Worm (Caenorhabditis elegans) whole organism, L4 larva: ENCODE data around the gene R05H5.4.

Source experiments
- D1046.2 ChIP-seq: fragments of 200-800 bp; sonication (Bioruptor generic); IDR thresholded peaks from 2 replicates; pipeline ENCODE4 v1.3.6; 2022; ENCODE audit warnings: missing genetic modification characterization, missing compliant biosample characterization
- F26F4.8 ChIP-seq: fragments of 200-800 bp; sonication (Bioruptor generic); conservative IDR thresholded peaks from 2 replicates; pipeline ENCODE4 v1.3.6; 2022; ENCODE audit warnings: missing genetic modification characterization, missing compliant biosample characterization
- F37D6.2 ChIP-seq: sonication (generic microtip); optimal IDR thresholded peaks from 2 replicates; lab custom pipeline; 2016; ENCODE audit warnings: mild to moderate bottlenecking, missing genetic modification characterization, missing compliant biosample characterization
- R02D3.7 ChIP-seq: fragments of 150-350 bp; sonication (generic microtip); optimal IDR thresholded peaks from 3 replicates; lab custom pipeline; 2014; ENCODE audit warnings: missing biosample characterization, missing genetic modification characterization
- T20F7.1 ChIP-seq: fragments of 200-800 bp; sonication (Bioruptor generic); optimal IDR thresholded peaks from 2 replicates; lab custom pipeline; 2018; ENCODE audit warnings: mild to moderate bottlenecking, missing genetic modification characterization, missing compliant biosample characterization
- Y105C5A.15 ChIP-seq: fragments of 200-800 bp; sonication (Bioruptor generic); IDR thresholded peaks from 2 replicates; pipeline ENCODE4 v1.3.6; 2022; ENCODE audit warnings: missing genetic modification characterization, missing compliant biosample characterization
- Y5F2A.4 ChIP-seq: fragments of 200-800 bp; sonication (Bioruptor generic); optimal IDR thresholded peaks from 2 replicates; lab custom pipeline; 2018; ENCODE audit warnings: mild to moderate bottlenecking, missing genetic modification characterization, missing compliant biosample characterization
- ZK546.5 ChIP-seq, 2 experiments: sonication (generic microtip); optimal IDR thresholded peaks; 2 replicates each; lab custom pipeline; 2017; ENCODE audit warnings: missing biosample characterization in 2 of 2, missing genetic modification characterization in 2 of 2
- aly-2 ChIP-seq: sonication (generic microtip); optimal IDR thresholded peaks from 2 replicates; lab custom pipeline; 2018; ENCODE audit warnings: missing biosample characterization, missing genetic modification characterization
- attf-4 ChIP-seq: sonication (generic microtip); optimal IDR thresholded peaks from 3 replicates; lab custom pipeline; 2017; ENCODE audit warnings: missing biosample characterization, missing genetic modification characterization
- ceh-20 ChIP-seq: fragments of 200-800 bp; sonication (Bioruptor generic); IDR thresholded peaks from 2 replicates; pipeline ENCODE4 v1.3.6; 2022; ENCODE audit warnings: missing genetic modification reagents, missing genetic modification characterization, missing compliant biosample characterization
- ces-1 ChIP-seq: fragments of 150-350 bp; sonication (generic microtip); optimal IDR thresholded peaks from 4 replicates; lab custom pipeline; 2014; ENCODE audit warnings: missing biosample characterization, missing genetic modification reagents, missing genetic modification characterization
- daf-16 ChIP-seq, 3 experiments: sonication (generic microtip); optimal IDR thresholded peaks; 2 replicates each; lab custom pipeline; 2016 to 2017; ENCODE audit warnings: missing genetic modification characterization in 3 of 3, missing genetic modification reagents in 3 of 3, mild to moderate bottlenecking in 2 of 3, missing compliant biosample characterization in 2 of 3, missing biosample characterization in 1 of 3, moderate library complexity in 1 of 3
- daf-8 ChIP-seq: fragments of 200-800 bp; sonication (Bioruptor generic); IDR thresholded peaks from 2 replicates; pipeline ENCODE4 v1.3.6; 2022; ENCODE audit warnings: missing genetic modification characterization, missing compliant biosample characterization
- dmd-6 ChIP-seq: fragments of 200-800 bp; sonication (Bioruptor generic); IDR thresholded peaks from 2 replicates; pipeline ENCODE4 v1.3.6; 2022; ENCODE audit warnings: missing genetic modification reagents, missing genetic modification characterization, missing compliant biosample characterization
- dmd-9 ChIP-seq: fragments of 200-800 bp; sonication (Bioruptor generic); IDR thresholded peaks from 2 replicates; pipeline ENCODE4 v1.3.6; 2022; ENCODE audit warnings: missing genetic modification reagents, missing genetic modification characterization, missing compliant biosample characterization
- fkh-10 ChIP-seq: fragments of 150-350 bp; optimal IDR thresholded peaks from 2 replicates; lab custom pipeline; 2014; ENCODE audit warnings: missing biosample characterization, missing genetic modification reagents, missing genetic modification characterization
- hlh-11 ChIP-seq: fragments of 200-800 bp; sonication (Bioruptor generic); optimal IDR thresholded peaks from 2 replicates; lab custom pipeline; 2018; ENCODE audit warnings: mild to moderate bottlenecking, missing genetic modification characterization, missing compliant biosample characterization
- jun-1 ChIP-seq: fragments of 150-350 bp; optimal IDR thresholded peaks from 2 replicates; lab custom pipeline; 2014; ENCODE audit warnings: missing biosample characterization, missing genetic modification reagents, missing genetic modification characterization
- lim-7 ChIP-seq: fragments of 200-800 bp; sonication (Bioruptor generic); IDR thresholded peaks from 2 replicates; pipeline ENCODE4 v1.3.6; 2022; ENCODE audit warnings: missing genetic modification characterization, missing compliant biosample characterization
- lin-15B ChIP-seq: fragments of 150-350 bp; sonication (generic microtip); optimal IDR thresholded peaks from 3 replicates; lab custom pipeline; 2014; ENCODE audit warnings: missing biosample characterization, missing genetic modification characterization
- lir-3 ChIP-seq: sonication (generic microtip); optimal IDR thresholded peaks from 2 replicates; lab custom pipeline; 2016; ENCODE audit warnings: mild to moderate bottlenecking, missing genetic modification characterization, missing compliant biosample characterization
- madf-9 ChIP-seq: fragments of 200-800 bp; sonication (Bioruptor generic); conservative IDR thresholded peaks from 2 replicates; pipeline ENCODE4 v1.3.6; 2022; ENCODE audit warnings: missing genetic modification reagents, missing genetic modification characterization, missing compliant biosample characterization
- mep-1 ChIP-seq: fragments of 150-350 bp; sonication (generic microtip); optimal IDR thresholded peaks from 3 replicates; lab custom pipeline; 2014; ENCODE audit warnings: missing biosample characterization, missing genetic modification characterization
- mes-2 ChIP-seq: sonication (generic microtip); optimal IDR thresholded peaks from 2 replicates; lab custom pipeline; 2016; ENCODE audit warnings: missing genotype, mild to moderate bottlenecking, missing genetic modification characterization, missing compliant biosample characterization; ENCODE audit not compliant: poor library complexity, severe bottlenecking
- mxl-2 ChIP-seq: fragments of 200-800 bp; sonication (Bioruptor generic); conservative IDR thresholded peaks from 2 replicates; pipeline ENCODE4 v1.3.6; 2022; ENCODE audit warnings: missing genetic modification reagents, missing genetic modification characterization, missing compliant biosample characterization
- nhr-102 ChIP-seq: sonication (generic microtip); optimal IDR thresholded peaks from 2 replicates; lab custom pipeline; 2016; ENCODE audit warnings: mild to moderate bottlenecking, missing genetic modification characterization, moderate library complexity, missing compliant biosample characterization
- nhr-111 ChIP-seq: fragments of 200-800 bp; sonication (Bioruptor generic); optimal IDR thresholded peaks from 2 replicates; lab custom pipeline; 2018; ENCODE audit warnings: mild to moderate bottlenecking, missing genetic modification characterization, missing compliant biosample characterization
- nhr-237 ChIP-seq: sonication (generic microtip); optimal IDR thresholded peaks from 2 replicates; lab custom pipeline; 2017; ENCODE audit warnings: missing biosample characterization, missing genetic modification characterization
- nhr-28 ChIP-seq: fragments of 150-350 bp; optimal IDR thresholded peaks from 2 replicates; lab custom pipeline; 2014; ENCODE audit warnings: missing biosample characterization, missing genetic modification characterization
- nhr-41 ChIP-seq: fragments of 200-800 bp; sonication (Bioruptor generic); IDR thresholded peaks from 2 replicates; pipeline ENCODE4 v1.3.6; 2022; ENCODE audit warnings: missing genetic modification reagents, missing genetic modification characterization, missing compliant biosample characterization
- nhr-76 ChIP-seq: fragments of 150-350 bp; optimal IDR thresholded peaks from 2 replicates; lab custom pipeline; 2014; ENCODE audit warnings: missing biosample characterization, missing genetic modification characterization
- nhr-77 ChIP-seq: fragments of 150-350 bp; optimal IDR thresholded peaks from 2 replicates; lab custom pipeline; 2014; ENCODE audit warnings: missing biosample characterization, missing genetic modification characterization
- pha-4 ChIP-seq, 2 experiments: fragments of 150-350 bp in 1 of 2; fragments of 200-800 bp in 1 of 2; sonication (Bioruptor generic) in 1 of 2; IDR thresholded peaks in 1 of 2; optimal IDR thresholded peaks in 1 of 2; 2 replicates each; pipeline versions ENCODE4 v1.3.6 to Lab custom; 2014 to 2022; ENCODE audit warnings: missing genetic modification characterization in 2 of 2, missing genetic modification reagents in 2 of 2, missing biosample characterization in 1 of 2, missing compliant biosample characterization in 1 of 2
- php-3 ChIP-seq: fragments of 200-800 bp; sonication (Bioruptor generic); IDR thresholded peaks from 2 replicates; pipeline ENCODE4 v1.3.6; 2022; ENCODE audit warnings: missing genetic modification reagents, missing genetic modification characterization, missing compliant biosample characterization
- pqm-1 ChIP-seq: sonication (generic microtip); optimal IDR thresholded peaks from 2 replicates; lab custom pipeline; 2017; ENCODE audit warnings: missing biosample characterization, missing genetic modification characterization
- saeg-2 ChIP-seq: fragments of 200-800 bp; sonication (Bioruptor generic); IDR thresholded peaks from 2 replicates; pipeline ENCODE4 v1.3.6; 2022; ENCODE audit warnings: missing genetic modification reagents, missing genetic modification characterization, missing compliant biosample characterization
- skn-1 ChIP-seq: fragments of 150-350 bp; optimal IDR thresholded peaks from 2 replicates; lab custom pipeline; 2014; ENCODE audit warnings: missing biosample characterization, missing genetic modification characterization
- snpc-1.2 ChIP-seq: fragments of 200-800 bp; sonication (Bioruptor generic); IDR thresholded peaks from 2 replicates; pipeline ENCODE4 v1.3.6; 2022; ENCODE audit warnings: missing genetic modification reagents, missing genetic modification characterization, missing compliant biosample characterization
- spr-3 ChIP-seq: fragments of 200-800 bp; sonication (Bioruptor generic); optimal IDR thresholded peaks from 2 replicates; lab custom pipeline; 2018; ENCODE audit warnings: mild to moderate bottlenecking, missing genetic modification characterization, missing compliant biosample characterization
- unc-130 ChIP-seq: sonication (generic microtip); optimal IDR thresholded peaks from 2 replicates; lab custom pipeline; 2016; ENCODE audit warnings: missing genetic modification reagents, missing genetic modification characterization, missing compliant biosample characterization
- zfp-3 ChIP-seq: fragments of 200-800 bp; sonication (Bioruptor generic); conservative IDR thresholded peaks from 2 replicates; pipeline ENCODE4 v1.3.6; 2022; ENCODE audit warnings: missing genetic modification reagents, missing genetic modification characterization, missing compliant biosample characterization
- zip-11 ChIP-seq: fragments of 200-800 bp; sonication (Bioruptor generic); IDR thresholded peaks from 2 replicates; pipeline ENCODE4 v1.3.6; 2022; ENCODE audit warnings: missing genetic modification characterization, missing compliant biosample characterization
- ztf-11 ChIP-seq: fragments of 150-350 bp; optimal IDR thresholded peaks from 2 replicates; lab custom pipeline; 2014; ENCODE audit warnings: missing biosample characterization, missing genetic modification characterization

R05H5.4 gene

DNA sequence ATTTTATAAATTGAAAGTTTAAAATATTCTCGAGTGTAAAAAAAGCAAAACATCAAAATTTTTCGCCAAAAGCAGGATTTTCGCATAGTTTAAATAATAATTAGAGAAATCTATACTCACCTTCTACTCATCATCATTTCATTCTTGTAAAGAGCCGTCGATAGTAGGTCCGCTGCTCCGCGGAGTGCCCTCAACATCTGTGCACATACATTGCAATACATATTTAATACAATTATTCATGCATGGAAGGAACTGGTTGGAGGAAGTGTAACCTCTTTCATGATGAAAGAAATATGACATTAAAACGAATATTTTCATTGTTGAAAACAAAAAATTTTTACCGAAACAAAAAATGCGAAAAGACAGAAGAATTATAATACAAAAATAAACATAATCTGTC is 42.5 kb upstream of the R05H5.4 start, which contains the start of gene mrps-14 (continued):
- TF ChIP-seq ceh-20 (GFP tag; lab: Robert Waterston, UW) = no peak
- TF ChIP-seq spr-3 = no peak
- TF ChIP-seq attf-4 (tag; lab: Kevin White, UChicago) = no peak
- no peak for TF ChIP-seq lir-3
- no peak for TF ChIP-seq daf-8 (GFP tag; lab: Robert Waterston, UW)
- TF ChIP-seq nhr-41 (GFP tag; lab: Robert Waterston, UW) = no peak
- TF ChIP-seq D1046.2 (GFP tag; lab: Robert Waterston, UW) = no peak
- TF ChIP-seq Y105C5A.15 (GFP tag; lab: Robert Waterston, UW) = no peak
- TF ChIP-seq nhr-76 (tag; lab: Kevin White, UChicago) = no peak

DNA sequence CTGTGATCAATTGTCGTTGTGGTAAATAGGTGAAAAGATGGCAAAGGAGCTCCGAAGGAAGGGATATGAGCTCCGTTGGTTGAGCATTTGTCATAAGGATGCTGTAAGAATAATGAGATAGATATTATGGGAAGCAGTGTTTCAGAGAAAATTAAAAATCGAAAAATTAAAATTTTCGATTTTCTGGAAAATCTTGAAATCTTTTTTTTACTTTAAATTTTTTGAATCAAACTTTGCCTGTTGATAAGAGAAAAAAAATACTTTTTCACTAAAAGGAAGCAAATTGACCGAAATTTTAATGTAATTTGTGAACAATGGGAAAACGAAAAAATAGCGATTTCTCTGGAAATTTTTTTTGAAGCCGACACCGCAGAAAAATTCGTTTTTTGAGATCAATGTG is 39.8 kb upstream of the R05H5.4 start, which contains the start of gene mec-15:
mec-15 (minus strand) TSS at position 101 of the 400 bp plus-strand sequence.
- no peak for TF ChIP-seq ceh-20 (GFP tag; lab: Robert Waterston, UW)
- TF ChIP-seq pha-4 (GFP tag; IDR thresholded peaks at IDR 0.05; lab: Robert Waterston, UW) = no peak
- TF ChIP-seq pha-4 (tag; optimal IDR thresholded peaks at IDR 0.05; lab: Kevin White, UChicago) = no peak

DNA sequence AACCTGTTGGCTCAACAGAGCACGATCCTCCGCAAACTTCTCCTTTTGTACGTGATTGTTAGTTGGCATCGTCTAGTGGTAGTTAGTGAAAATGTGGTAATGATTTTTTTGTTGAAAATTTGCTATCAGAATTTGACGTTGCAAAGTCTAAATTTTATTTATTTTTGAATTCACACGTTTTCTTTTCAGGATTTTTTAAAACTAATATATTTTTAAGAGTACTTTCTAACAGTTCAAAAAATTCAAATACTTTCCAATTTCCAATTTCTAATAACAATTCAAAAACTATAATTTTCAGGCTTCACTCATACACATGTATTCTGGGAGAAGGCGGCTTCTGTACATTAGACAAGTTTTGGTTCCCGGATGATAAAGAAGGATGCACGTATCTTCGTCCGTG is 34.6 kb upstream of the R05H5.4 start, which contains the start of gene ubxn-5:
ubxn-5 (minus strand) TSS at position 101 of the 400 bp plus-strand sequence.
- TF ChIP-seq mes-2 (tag; lab: Kevin White, UChicago) = no peak
- no peak for TF ChIP-seq zip-11
- TF ChIP-seq mep-1 (tag; lab: Kevin White, UChicago) = no peak
- no peak for TF ChIP-seq aly-2 (tag; lab: Kevin White, UChicago)
- no peak for TF ChIP-seq dmd-9
- TF ChIP-seq R02D3.7 = no peak
- no peak for TF ChIP-seq snpc-1.2 (GFP tag; lab: Robert Waterston, UW)
- no peak for TF ChIP-seq saeg-2 (GFP tag; lab: Robert Waterston, UW)
- no peak for TF ChIP-seq dmd-6 (GFP tag; lab: Robert Waterston, UW)
- TF ChIP-seq nhr-41 (GFP tag; lab: Robert Waterston, UW) = no peak
- TF ChIP-seq nhr-237 (tag; lab: Kevin White, UChicago) = no peak
- TF ChIP-seq F26F4.8 (GFP tag; lab: Robert Waterston, UW) = no peak
- no peak for TF ChIP-seq mxl-2 (GFP tag; lab: Robert Waterston, UW)
- no peak for TF ChIP-seq skn-1

DNA sequence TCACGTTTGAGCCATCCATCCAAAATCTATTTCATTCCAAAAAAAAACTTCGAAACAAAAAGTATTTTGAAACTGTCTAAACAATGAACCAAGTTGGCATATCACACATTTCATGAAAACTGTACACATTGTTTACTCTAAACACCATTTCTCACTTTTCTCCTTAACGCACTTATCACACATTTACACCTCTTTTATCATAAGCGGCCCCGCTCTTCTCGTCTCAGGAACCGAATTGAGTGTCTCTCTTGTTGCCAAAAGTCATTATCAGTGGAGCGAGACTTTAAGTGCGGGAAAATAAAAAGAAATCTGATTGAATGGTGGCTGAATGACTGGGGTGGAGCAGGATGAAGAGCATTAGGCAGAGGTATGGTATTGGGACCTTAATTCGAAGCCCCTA is 32.1 kb upstream of the R05H5.4 start:
- TF ChIP-seq daf-16 (GFP tag; optimal IDR thresholded peaks at IDR 0.05; lab: Kevin White, UChicago) (no peak), daf-16 (tag; optimal IDR thresholded peaks at IDR 0.05; lab: Kevin White, UChicago) (peak; percentile 92), T20F7.1 (no peak), lim-7 (GFP tag; lab: Robert Waterston, UW) (no peak), ztf-11 (tag; lab: Kevin White, UChicago) (no peak), lin-15B (no peak), lir-3 (no peak), hlh-11 (tag; lab: Kevin White, UChicago) (peak; percentile 29), unc-130 (GFP tag; lab: Kevin White, UChicago) (no peak), F37D6.2 (tag; lab: Kevin White, UChicago) (no peak), nhr-76 (tag; lab: Kevin White, UChicago) (no peak), aly-2 (tag; lab: Kevin White, UChicago) (no peak), ces-1 (GFP tag; lab: Kevin White, UChicago) (no peak), dmd-9 (no peak), nhr-28 (peak; percentile 12), saeg-2 (GFP tag; lab: Robert Waterston, UW) (no peak), jun-1 (tag; lab: Kevin White, UChicago) (no peak), fkh-10 (no peak), ZK546.5 (tag; optimal IDR thresholded peaks at IDR 0.05; lab: Kevin White, UChicago) (no peak), dmd-6 (GFP tag; lab: Robert Waterston, UW) (peak; percentile 53), nhr-77 (tag; lab: Kevin White, UChicago) (no peak), Y5F2A.4 (GFP tag; lab: Kevin White, UChicago) (no peak), snpc-1.2 (GFP tag; lab: Robert Waterston, UW) (no peak), ceh-20 (GFP tag; lab: Robert Waterston, UW) (no peak), pqm-1 (tag; lab: Kevin White, UChicago) (peak; percentile 45), nhr-111 (GFP tag; lab: Kevin White, UChicago) (no peak), madf-9 (GFP tag; lab: Robert Waterston, UW) (no peak), php-3 (0 out of 2 replicates have a peak, but pooled peaks have one; percentile 19), nhr-102 (no peak), zfp-3 (GFP tag; lab: Robert Waterston, UW) (no peak)
